Worm (Caenorhabditis elegans) whole organism, L3 larva: ENCODE measurements around the gene mpst-4.

Experiments used
- ZK546.5 ChIP-seq: sonication (generic microtip); optimal IDR thresholded peaks from 2 replicates; lab custom pipeline; 2017; ENCODE audit warnings: missing biosample characterization, missing genetic modification characterization
- ama-1 ChIP-seq: fragments of 150-350 bp; optimal IDR thresholded peaks from 2 replicates; lab custom pipeline; 2018
- ceh-28 ChIP-seq: fragments of 150-350 bp; optimal IDR thresholded peaks from 2 replicates; lab custom pipeline; 2014; ENCODE audit warnings: missing biosample characterization, missing genetic modification reagents, missing genetic modification characterization
- fos-1 ChIP-seq: fragments of 150-350 bp; optimal IDR thresholded peaks from 2 replicates; lab custom pipeline; 2014; ENCODE audit warnings: missing biosample characterization, missing genetic modification characterization
- lin-39 ChIP-seq: fragments of 150-350 bp; optimal IDR thresholded peaks from 2 replicates; lab custom pipeline; 2018; ENCODE audit warnings: missing biosample characterization, missing genetic modification reagents, missing genetic modification characterization
- mml-1 ChIP-seq: fragments of 150-350 bp; sonication (generic microtip); optimal IDR thresholded peaks from 3 replicates; lab custom pipeline; 2014; ENCODE audit warnings: missing biosample characterization, missing genetic modification characterization
- nhr-12 ChIP-seq: fragments of 150-350 bp; optimal IDR thresholded peaks from 2 replicates; lab custom pipeline; 2014; ENCODE audit warnings: missing biosample characterization, missing genetic modification characterization
- nhr-67 ChIP-seq: fragments of 150-350 bp; optimal IDR thresholded peaks from 2 replicates; lab custom pipeline; 2014; ENCODE audit warnings: missing biosample characterization, missing genetic modification characterization
- nhr-77 ChIP-seq: fragments of 150-350 bp; optimal IDR thresholded peaks from 2 replicates; lab custom pipeline; 2014; ENCODE audit warnings: missing biosample characterization, missing genetic modification characterization
- sea-2 ChIP-seq: fragments of 150-350 bp; sonication (generic microtip); optimal IDR thresholded peaks from 4 replicates; lab custom pipeline; 2014; ENCODE audit warnings: missing biosample characterization, missing genetic modification reagents, missing genetic modification characterization
- unc-62 ChIP-seq: fragments of 150-350 bp; sonication (generic microtip); optimal IDR thresholded peaks from 4 replicates; lab custom pipeline; 2014; ENCODE audit warnings: missing biosample characterization, missing genetic modification reagents, missing genetic modification characterization
- zag-1 ChIP-seq: fragments of 150-350 bp; optimal IDR thresholded peaks from 2 replicates; lab custom pipeline; 2014; ENCODE audit warnings: missing biosample characterization, missing genetic modification characterization

ce11 chrII:4857873-4858364, 5.3 kb downstream of the mpst-4 start, which contains the start of gene F11G11.5:
- TF ChIP-seq nhr-12 (tag; lab: Kevin White, UChicago) (no peak), sea-2 (GFP tag; lab: Kevin White, UChicago) (no peak), lin-39 (tag; lab: Kevin White, UChicago) (no peak), unc-62 (no peak), ceh-28 (tag; lab: Kevin White, UChicago) (no peak), fos-1 (tag; lab: Kevin White, UChicago) (no peak), ama-1 (lab: Kevin White, UChicago) (peak; percentile 76), nhr-67 (tag; lab: Kevin White, UChicago) (no peak), nhr-77 (tag; lab: Kevin White, UChicago) (no peak), ZK546.5 (tag; lab: Kevin White, UChicago) (no peak), zag-1 (tag; lab: Kevin White, UChicago) (no peak), mml-1 (no peak)
